Worm (Caenorhabditis elegans): ENCODE results near the gene pcyt-1.

DNA sequence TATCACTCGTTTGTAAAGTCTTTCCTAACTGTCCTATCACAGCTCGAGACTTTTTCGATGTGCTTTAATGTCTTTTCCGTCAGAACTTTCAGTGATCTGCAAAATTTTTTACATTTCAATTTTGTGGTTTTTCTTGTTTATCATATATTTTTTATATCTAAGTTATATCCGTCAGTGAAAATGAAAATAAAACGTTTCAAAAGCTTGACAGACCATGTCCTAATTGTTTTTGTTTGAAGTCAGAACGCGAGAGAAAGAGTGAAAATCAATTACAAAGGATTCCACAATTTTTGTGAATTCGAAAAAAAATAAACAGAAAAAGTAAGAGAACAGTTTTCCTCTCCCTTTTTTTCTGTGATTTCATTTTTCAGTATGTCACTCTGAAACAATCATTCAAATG, 24.0 kb upstream of the pcyt-1 start, which contains the start of gene F46C8.1:
- no peak for TF ChIP-seq ceh-58 (GFP tag; IDR thresholded peaks at IDR 0.05)
- no peak for TF ChIP-seq ama-1 (optimal IDR thresholded peaks at IDR 0.05)
- no peak for TF ChIP-seq ama-1 (GFP tag; optimal IDR thresholded peaks at IDR 0.05)
- TF ChIP-seq nhr-179 (tag; optimal IDR thresholded peaks at IDR 0.05), result no peak

All from whole organism, young adult.